Fruit fly (Drosophila melanogaster): Measurements from ENCODE around the gene svr.

DNA sequence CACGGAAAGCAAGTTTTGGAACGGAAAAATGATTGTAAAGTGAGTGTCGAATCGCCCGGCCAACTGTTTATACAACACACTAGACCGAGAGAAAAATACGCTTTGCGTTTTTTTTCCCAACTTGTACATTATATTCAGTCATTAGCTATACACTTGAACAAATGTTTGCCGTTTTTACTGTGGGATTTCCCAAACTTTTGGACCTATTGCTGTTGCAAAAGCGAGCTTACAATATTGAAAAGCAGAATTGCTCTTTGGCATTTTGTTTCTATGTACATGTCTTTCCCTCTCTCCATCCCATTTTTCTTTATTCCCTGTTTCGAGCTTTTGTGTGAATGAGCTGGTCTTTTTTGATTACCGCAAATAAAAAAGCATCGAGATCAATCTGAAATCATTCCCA is 1.2 kb downstream of the svr start:
- TF ChIP-seq CG15710 (tag; optimal IDR thresholded peaks at IDR 0.05), result no peak
- TF ChIP-seq CG17806 (tag; optimal IDR thresholded peaks at IDR 0.05), result no peak
- no peak for TF ChIP-seq Ets98B (GFP tag; IDR thresholded peaks at IDR 0.05)
- no peak for TF ChIP-seq CG34367 (tag; optimal IDR thresholded peaks at IDR 0.05)
- no peak for TF ChIP-seq CG9948 (tag; optimal IDR thresholded peaks at IDR 0.05)
- no peak for TF ChIP-seq rn (GFP tag; IDR thresholded peaks at IDR 0.05)
- TF ChIP-seq CG14655 (GFP tag; optimal IDR thresholded peaks at IDR 0.05), result no peak
- TF ChIP-seq EcR (GFP tag; optimal IDR thresholded peaks at IDR 0.05), result no peak
- no peak for TF ChIP-seq Pif1A (GFP tag; optimal IDR thresholded peaks at IDR 0.05)
- TF ChIP-seq CG4496 (GFP tag; IDR thresholded peaks at IDR 0.05), result no peak
- no peak for TF ChIP-seq CG8159 (tag; optimal IDR thresholded peaks at IDR 0.05)
- TF ChIP-seq CG32121 (GFP tag; IDR thresholded peaks at IDR 0.05), result no peak
- no peak for TF ChIP-seq CG13204 (GFP tag; optimal IDR thresholded peaks at IDR 0.05)
